Worm (Caenorhabditis elegans) whole organism, early embryonic: Measurements from ENCODE around the gene Y38E10A.17.

Source experiments
- F13C5.2 ChIP-seq: sonication (generic microtip); optimal IDR thresholded peaks from 2 replicates; lab custom pipeline; 2017; ENCODE audit warnings: mild to moderate bottlenecking, missing genetic modification characterization, inconsistent platforms, missing compliant biosample characterization
- aly-1 ChIP-seq: sonication (generic microtip); optimal IDR thresholded peaks from 2 replicates; lab custom pipeline; 2016; ENCODE audit warnings: missing genetic modification characterization, missing compliant biosample characterization
- ama-1 ChIP-seq: fragments of 150-350 bp; optimal IDR thresholded peaks from 2 replicates; lab custom pipeline; 2014
- ceh-13 ChIP-seq: fragments of 200-800 bp; sonication (Bioruptor generic); optimal IDR thresholded peaks from 2 replicates; lab custom pipeline; 2018; ENCODE audit warnings: mild to moderate bottlenecking, missing genetic modification characterization, missing compliant biosample characterization
- ceh-36 ChIP-seq: sonication (generic microtip); optimal IDR thresholded peaks from 2 replicates; lab custom pipeline; 2016; ENCODE audit warnings: missing genetic modification characterization, inconsistent platforms, missing compliant biosample characterization
- ets-7 ChIP-seq: sonication (generic microtip); optimal IDR thresholded peaks from 2 replicates; lab custom pipeline; 2016; ENCODE audit warnings: missing genotype, missing genetic modification characterization, missing compliant biosample characterization
- flt-1 ChIP-seq: fragments of 200-800 bp; sonication (Bioruptor generic); IDR thresholded peaks from 2 replicates; pipeline ENCODE4 v1.3.6; 2022; ENCODE audit warnings: missing genetic modification characterization, missing compliant biosample characterization
- hmbx-1 ChIP-seq: sonication (generic microtip); optimal IDR thresholded peaks from 2 replicates; lab custom pipeline; 2016; ENCODE audit warnings: mild to moderate bottlenecking, missing genetic modification characterization, missing compliant biosample characterization
- hmg-4 ChIP-seq: fragments of 200-800 bp; sonication (Bioruptor generic); optimal IDR thresholded peaks from 2 replicates; lab custom pipeline; 2018; ENCODE audit warnings: mild to moderate bottlenecking, missing genetic modification characterization, missing compliant biosample characterization
- hnd-1 ChIP-seq: sonication (generic microtip); optimal IDR thresholded peaks from 2 replicates; lab custom pipeline; 2016; ENCODE audit warnings: missing genetic modification characterization, missing compliant biosample characterization
- pes-1 ChIP-seq: fragments of 200-800 bp; sonication (Bioruptor generic); IDR thresholded peaks from 2 replicates; pipeline ENCODE4 v1.3.6; 2022; ENCODE audit warnings: missing genetic modification reagents, missing genetic modification characterization, missing compliant biosample characterization
- scrt-1 ChIP-seq: fragments of 200-800 bp; sonication (Bioruptor generic); IDR thresholded peaks from 2 replicates; pipeline ENCODE4 v1.3.6; 2022; ENCODE audit warnings: missing genetic modification characterization, missing compliant biosample characterization
- sea-1 ChIP-seq: fragments of 200-800 bp; sonication (Bioruptor generic); conservative IDR thresholded peaks from 2 replicates; pipeline ENCODE4 v1.3.6; 2022; ENCODE audit warnings: missing genetic modification characterization, missing compliant biosample characterization
- tra-4 ChIP-seq: sonication (generic microtip); optimal IDR thresholded peaks from 2 replicates; lab custom pipeline; 2017; ENCODE audit warnings: missing genetic modification characterization, missing compliant biosample characterization

DNA sequence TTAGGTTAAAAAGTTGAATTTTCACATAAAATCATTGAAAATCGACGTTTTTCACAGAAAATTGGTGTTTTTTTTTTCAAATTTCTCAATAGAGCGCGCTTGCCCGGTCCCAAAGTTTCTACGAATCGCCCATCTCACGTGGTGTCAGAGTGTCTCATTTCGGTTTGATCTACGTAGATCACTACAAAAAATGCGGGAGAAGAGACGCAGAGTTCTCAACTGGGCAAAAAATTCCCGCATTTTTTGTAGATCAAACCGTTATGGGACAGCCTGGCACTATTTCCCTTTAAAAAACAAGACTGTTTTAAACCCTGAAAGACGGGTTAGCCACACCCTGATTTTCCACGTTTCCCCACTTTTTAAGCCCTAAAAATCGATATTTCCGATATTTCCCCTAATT, 37.3 kb upstream of the Y38E10A.17 start:
- no peak for TF ChIP-seq F13C5.2
- no peak for TF ChIP-seq flt-1 (GFP tag; lab: Robert Waterston, UW)
- no peak for TF ChIP-seq ama-1 (lab: Kevin White, UChicago)
- no peak for TF ChIP-seq ceh-36
- no peak for TF ChIP-seq ets-7
- TF ChIP-seq ceh-13 = no peak
- TF ChIP-seq tra-4 = no peak
- TF ChIP-seq hmbx-1 (tag; lab: Kevin White, UChicago) = no peak
- TF ChIP-seq sea-1 (GFP tag; lab: Robert Waterston, UW) = no peak
- no peak for TF ChIP-seq pes-1 (GFP tag; lab: Robert Waterston, UW)
- no peak for TF ChIP-seq hnd-1
- no peak for TF ChIP-seq scrt-1
- no peak for TF ChIP-seq aly-1
- TF ChIP-seq hmg-4 = no peak
